Fruit fly (Drosophila melanogaster): ENCODE results near the gene Cog8.

Cog8 gene

dm6 chr2L:11471979-11472514, 26.7 kb downstream of the Cog8 start (continued):
- TF ChIP-seq ci (GFP tag; IDR thresholded peaks at IDR 0.05) (0 out of 3 replicates have a peak, but pooled peaks have one; percentile 22), Bgb (GFP tag; IDR thresholded peaks at IDR 0.05; ENCODE audit: partially characterized antibody) (no peak), fu2 (GFP tag; optimal IDR thresholded peaks at IDR 0.05) (no peak), CG8359 (GFP tag; optimal IDR thresholded peaks at IDR 0.05; ENCODE audit: borderline replicate concordance) (no peak), Fer1 (GFP tag; optimal IDR thresholded peaks at IDR 0.05) (no peak), CG13123 (GFP tag; optimal IDR thresholded peaks at IDR 0.05) (no peak), CG32767 (GFP tag; IDR thresholded peaks at IDR 0.05) (0 out of 2 replicates have a peak, but pooled peaks have one; percentile 9), CG10209 (GFP tag; optimal IDR thresholded peaks at IDR 0.05) (no peak), CG7963 (GFP tag; IDR thresholded peaks at IDR 0.05; ENCODE audit: partially characterized antibody) (no peak), CG12769 (tag; optimal IDR thresholded peaks at IDR 0.05) (no peak), rib (GFP tag; IDR thresholded peaks at IDR 0.05) (no peak), CG5245 (GFP tag; optimal IDR thresholded peaks at IDR 0.05) (no peak), croc (GFP tag; conservative IDR thresholded peaks at IDR 0.05) (no peak), mld (GFP tag; IDR thresholded peaks at IDR 0.05; ENCODE audit: partially characterized antibody) (no peak), Tbp (GFP tag; optimal IDR thresholded peaks at IDR 0.05) (no peak), CG18262 (tag; optimal IDR thresholded peaks at IDR 0.05) (peak; percentile 53), H15 (GFP tag; IDR thresholded peaks at IDR 0.05) (no peak), ewg (GFP tag; optimal IDR thresholded peaks at IDR 0.05) (no peak), CG14014 (GFP tag; IDR thresholded peaks at IDR 0.05) (no peak), CG2129 (GFP tag; IDR thresholded peaks at IDR 0.05; ENCODE audit: partially characterized antibody) (no peak), CG34422 (GFP tag; IDR thresholded peaks at IDR 0.05) (no peak), gfzf (GFP tag; optimal IDR thresholded peaks at IDR 0.05) (no peak), Sin3A (optimal IDR thresholded peaks at IDR 0.05) (no peak), sob (GFP tag; IDR thresholded peaks at IDR 0.05) (no peak), br (optimal IDR thresholded peaks at IDR 0.05) (no peak), CG15514 (GFP tag; optimal IDR thresholded peaks at IDR 0.05) (no peak), Hr3 (GFP tag; optimal IDR thresholded peaks at IDR 0.05) (no peak), Eip74EF (GFP tag; optimal IDR thresholded peaks at IDR 0.05) (no peak), ranshi (GFP tag; IDR thresholded peaks at IDR 0.05) (no peak), MESR4 (GFP tag; optimal IDR thresholded peaks at IDR 0.05) (no peak), Dad (GFP tag; optimal IDR thresholded peaks at IDR 0.05) (no peak), Hmr (GFP tag; optimal IDR thresholded peaks at IDR 0.05) (no peak), CG2678 (tag; optimal IDR thresholded peaks at IDR 0.05) (peak; percentile 33), CG12219 (GFP tag; optimal IDR thresholded peaks at IDR 0.05) (no peak), Dip3 (GFP tag; optimal IDR thresholded peaks at IDR 0.05) (no peak), CG6689 (GFP tag; IDR thresholded peaks at IDR 0.05) (0 out of 2 replicates have a peak, but pooled peaks have one; percentile 22), CHES-1-like (GFP tag; optimal IDR thresholded peaks at IDR 0.05) (no peak), CG4360 (GFP tag; IDR thresholded peaks at IDR 0.05) (no peak), twi (tag; optimal IDR thresholded peaks at IDR 0.05) (no peak), sima (GFP tag; optimal IDR thresholded peaks at IDR 0.05) (no peak), Chrac-16 (GFP tag; optimal IDR thresholded peaks at IDR 0.05) (no peak), kni (GFP tag; optimal IDR thresholded peaks at IDR 0.05) (peak; percentile 67), Hand (GFP tag; optimal IDR thresholded peaks at IDR 0.05) (no peak), HLH4C (GFP tag; IDR thresholded peaks at IDR 0.05; ENCODE audit: partially characterized antibody) (no peak), tio (GFP tag; optimal IDR thresholded peaks at IDR 0.05) (no peak), CTCF (GFP tag; optimal IDR thresholded peaks at IDR 0.05) (no peak), CG11085 (GFP tag; IDR thresholded peaks at IDR 0.05) (no peak), CG1832 (GFP tag; optimal IDR thresholded peaks at IDR 0.05) (no peak), CG17568 (GFP tag; optimal IDR thresholded peaks at IDR 0.05) (no peak), Antp (GFP tag; optimal IDR thresholded peaks at IDR 0.05) (no peak), CG17829 (tag; optimal IDR thresholded peaks at IDR 0.05) (peak; percentile 25), CG8089 (GFP tag; optimal IDR thresholded peaks at IDR 0.05) (no peak)
